Fruit fly (Drosophila melanogaster) whole organism, embryonic: ENCODE results near the gene Argk1.

Experiments used
- Asciz ChIP-seq: fragments of 200-800 bp; sonication (Bioruptor generic); optimal IDR thresholded peaks from 2 replicates; lab custom pipeline; 2017; ENCODE audit warnings: missing biosample characterization, mild to moderate bottlenecking, missing genetic modification characterization, missing genetic modification reagents
- Blimp-1 ChIP-seq: fragments of 200-800 bp; sonication (Bioruptor generic); optimal IDR thresholded peaks from 3 replicates; lab custom pipeline; 2018; ENCODE audit warnings: missing biosample characterization, missing genetic modification characterization, mild to moderate bottlenecking, moderate library complexity, missing genetic modification reagents
- CG10209 ChIP-seq: fragments of 200-800 bp; sonication (Bioruptor generic); optimal IDR thresholded peaks from 3 replicates; lab custom pipeline; 2017; ENCODE audit warnings: missing biosample characterization, mild to moderate bottlenecking, missing genetic modification characterization, missing genetic modification reagents
- CG10543 ChIP-seq: fragments of 200-800 bp; sonication (Bioruptor generic); optimal IDR thresholded peaks from 3 replicates; lab custom pipeline; 2017; ENCODE audit warnings: missing biosample characterization, mild to moderate bottlenecking, missing genetic modification characterization, moderate library complexity
- CG10565 ChIP-seq: fragments of 200-800 bp; sonication (Bioruptor generic); optimal IDR thresholded peaks from 3 replicates; lab custom pipeline; 2016; ENCODE audit warnings: missing biosample characterization, mild to moderate bottlenecking, missing genetic modification characterization
- CG12219 ChIP-seq: fragments of 200-800 bp; sonication (Bioruptor generic); optimal IDR thresholded peaks from 3 replicates; lab custom pipeline; 2018; ENCODE audit warnings: missing biosample characterization, mild to moderate bottlenecking, missing genetic modification characterization
- CG14667 ChIP-seq: fragments of 200-800 bp; sonication (Bioruptor generic); IDR thresholded peaks from 2 replicates; pipeline ENCODE4 v1.3.6; 2022; ENCODE audit warnings: missing biosample characterization, missing genetic modification characterization
- CG15479 ChIP-seq: fragments of 200-800 bp; sonication (Bioruptor generic); optimal IDR thresholded peaks from 3 replicates; lab custom pipeline; 2019; ENCODE audit warnings: missing biosample characterization, mild to moderate bottlenecking, missing genetic modification characterization, moderate library complexity
- CG16815 ChIP-seq: fragments of 200-800 bp; sonication (Bioruptor generic); optimal IDR thresholded peaks from 3 replicates; lab custom pipeline; 2017; ENCODE audit warnings: missing biosample characterization, mild to moderate bottlenecking, missing genetic modification characterization
- CG16863 ChIP-seq: fragments of 200-800 bp; sonication (Bioruptor generic); optimal IDR thresholded peaks from 3 replicates; lab custom pipeline; 2016; ENCODE audit warnings: missing biosample characterization, missing genetic modification characterization
- CG17328 ChIP-seq: fragments of 200-800 bp; sonication (Bioruptor generic); IDR thresholded peaks from 2 replicates; pipeline ENCODE4 v1.3.6; 2022; ENCODE audit warnings: missing biosample characterization, missing genetic modification characterization
- CG18599 ChIP-seq: fragments of 200-800 bp; sonication (Bioruptor generic); optimal IDR thresholded peaks from 3 replicates; lab custom pipeline; 2017; ENCODE audit warnings: missing biosample characterization, missing genetic modification characterization, mild to moderate bottlenecking, moderate library complexity, missing genetic modification reagents
- CG2889 ChIP-seq: fragments of 200-800 bp; sonication (Bioruptor generic); IDR thresholded peaks from 3 replicates; pipeline ENCODE4 v1.3.6; 2022; ENCODE audit warnings: missing biosample characterization, missing genetic modification characterization
- CG30020 ChIP-seq: fragments of 200-800 bp; optimal IDR thresholded peaks from 2 replicates; lab custom pipeline; 2019; ENCODE audit warnings: missing biosample characterization, mild to moderate bottlenecking, missing genetic modification characterization, moderate library complexity
- CG32532 ChIP-seq: fragments of 200-800 bp; sonication (Bioruptor generic); IDR thresholded peaks from 2 replicates; pipeline ENCODE4 v1.3.6; 2022; ENCODE audit warnings: missing biosample characterization, missing genetic modification characterization
- CG6254 ChIP-seq: fragments of 200-800 bp; sonication (Bioruptor generic); optimal IDR thresholded peaks from 3 replicates; lab custom pipeline; 2017; ENCODE audit warnings: mild to moderate bottlenecking, missing biosample characterization, missing genetic modification reagents, missing genetic modification characterization
- CG6854 ChIP-seq: fragments of 200-800 bp; sonication (Bioruptor generic); optimal IDR thresholded peaks from 3 replicates; lab custom pipeline; 2017; ENCODE audit warnings: missing biosample characterization, mild to moderate bottlenecking, missing genetic modification characterization
- CG7745 ChIP-seq: fragments of 200-800 bp; sonication (Bioruptor generic); optimal IDR thresholded peaks from 2 replicates; lab custom pipeline; 2018; ENCODE audit warnings: missing biosample characterization, mild to moderate bottlenecking, missing genetic modification characterization, moderate library complexity
- CG8290 ChIP-seq, 3 experiments: fragments of 200-800 bp; sonication (Bioruptor generic); optimal IDR thresholded peaks; 2 replicates each; lab custom pipeline; 2016 to 2019; ENCODE audit warnings: missing biosample characterization in 3 of 3, missing genetic modification characterization in 3 of 3, mild to moderate bottlenecking in 2 of 3, moderate library complexity in 1 of 3
- CG9215 ChIP-seq: fragments of 200-800 bp; sonication (Bioruptor generic); IDR thresholded peaks from 2 replicates; pipeline ENCODE4 v1.3.6; 2022; ENCODE audit warnings: missing biosample characterization, missing genetic modification characterization
- CG9817 ChIP-seq: fragments of 200-800 bp; sonication (Bioruptor generic); optimal IDR thresholded peaks from 2 replicates; lab custom pipeline; 2018; ENCODE audit warnings: missing biosample characterization, mild to moderate bottlenecking, missing genetic modification characterization, moderate library complexity
- Camta ChIP-seq: fragments of 200-800 bp; sonication (Bioruptor generic); optimal IDR thresholded peaks from 2 replicates; lab custom pipeline; 2016; ENCODE audit warnings: missing biosample characterization, missing genetic modification characterization
- CkIIα-i1 ChIP-seq: fragments of 200-800 bp; sonication (Bioruptor generic); IDR thresholded peaks from 2 replicates; pipeline ENCODE4 v1.3.6; 2022; ENCODE audit warnings: missing biosample characterization, missing genetic modification characterization
- Ets97D ChIP-seq: fragments of 200-800 bp; sonication (Bioruptor generic); optimal IDR thresholded peaks from 3 replicates; lab custom pipeline; 2016; ENCODE audit warnings: missing biosample characterization, missing genetic modification characterization
- Fer3 ChIP-seq: fragments of 200-800 bp; sonication (Bioruptor generic); optimal IDR thresholded peaks from 2 replicates; lab custom pipeline; 2018; ENCODE audit warnings: missing biosample characterization, mild to moderate bottlenecking, missing genetic modification characterization, moderate library complexity
- H15 ChIP-seq: fragments of 200-800 bp; sonication (Bioruptor generic); IDR thresholded peaks from 3 replicates; pipeline ENCODE4 v1.3.6; 2022; ENCODE audit warnings: missing biosample characterization, missing genetic modification characterization
- Hr51 ChIP-seq, 2 experiments: fragments of 200-800 bp; sonication (Bioruptor generic); optimal IDR thresholded peaks; 2 replicates in 1 of 2; 3 replicates in 1 of 2; lab custom pipeline; 2016 to 2018; ENCODE audit warnings: missing biosample characterization in 2 of 2, missing genetic modification characterization in 2 of 2, mild to moderate bottlenecking in 1 of 2, moderate library complexity in 1 of 2
- Jarid2 ChIP-seq: fragments of 200-800 bp; sonication (Bioruptor generic); optimal IDR thresholded peaks from 3 replicates; lab custom pipeline; 2017; ENCODE audit warnings: mild to moderate bottlenecking, missing biosample characterization, missing genetic modification reagents, missing genetic modification characterization
- MESR4 ChIP-seq: fragments of 200-800 bp; sonication (Bioruptor generic); optimal IDR thresholded peaks from 2 replicates; lab custom pipeline; 2018; ENCODE audit warnings: missing biosample characterization, mild to moderate bottlenecking, missing genetic modification characterization, moderate library complexity
- Myb ChIP-seq: fragments of 200-800 bp; sonication (Bioruptor generic); optimal IDR thresholded peaks from 2 replicates; lab custom pipeline; 2016; ENCODE audit warnings: missing biosample characterization, missing genetic modification characterization
- NC2β ChIP-seq: fragments of 200-800 bp; sonication (Bioruptor generic); optimal IDR thresholded peaks from 2 replicates; lab custom pipeline; 2016; ENCODE audit warnings: missing biosample characterization, missing genetic modification characterization
- Opbp ChIP-seq: fragments of 200-800 bp; sonication (Bioruptor generic); IDR thresholded peaks from 3 replicates; pipeline ENCODE4 v1.3.6; 2022; ENCODE audit warnings: missing biosample characterization, missing genetic modification characterization; ENCODE audit not compliant: partially characterized antibody
- Optix ChIP-seq: fragments of 200-800 bp; sonication (Bioruptor generic); IDR thresholded peaks from 3 replicates; pipeline ENCODE4 v1.3.6; 2022; ENCODE audit warnings: missing biosample characterization, missing genetic modification characterization
- Sry-δ ChIP-seq: fragments of 200-800 bp; sonication (Bioruptor generic); optimal IDR thresholded peaks from 2 replicates; lab custom pipeline; 2016; ENCODE audit warnings: missing biosample characterization, missing genetic modification characterization
- bbx ChIP-seq: fragments of 200-800 bp; sonication (Bioruptor generic); IDR thresholded peaks from 2 replicates; pipeline ENCODE4 v1.3.6; 2022; ENCODE audit warnings: missing biosample characterization, missing genetic modification characterization; ENCODE audit not compliant: partially characterized antibody
- bigmax ChIP-seq: fragments of 200-800 bp; sonication (Bioruptor generic); optimal IDR thresholded peaks from 2 replicates; lab custom pipeline; 2018; ENCODE audit warnings: missing biosample characterization, mild to moderate bottlenecking, missing genetic modification characterization
- br ChIP-seq: fragments of >200 bp; optimal IDR thresholded peaks from 2 replicates; lab custom pipeline; 2017
- dm ChIP-seq: fragments of 200-800 bp; sonication (Bioruptor generic); optimal IDR thresholded peaks from 3 replicates; lab custom pipeline; 2016; ENCODE audit warnings: missing biosample characterization, missing genetic modification characterization
- dpn ChIP-seq, 2 experiments: fragments of 200-800 bp; sonication (Bioruptor generic); optimal IDR thresholded peaks; 3 replicates each; lab custom pipeline; 2016; ENCODE audit warnings: missing biosample characterization in 2 of 2, missing genetic modification characterization in 2 of 2
- fu2 ChIP-seq: fragments of 200-800 bp; sonication (Bioruptor generic); optimal IDR thresholded peaks from 2 replicates; lab custom pipeline; 2016; ENCODE audit warnings: missing biosample characterization, missing genetic modification characterization
- hkb ChIP-seq, 2 experiments: fragments of 200-800 bp in 1 of 2; fragments of >200 bp in 1 of 2; sonication (Bioruptor generic) in 1 of 2; IDR thresholded peaks in 1 of 2; optimal IDR thresholded peaks in 1 of 2; 2 replicates each; pipeline versions ENCODE4 v1.3.6 to Lab custom; 2017 to 2022; ENCODE audit warnings: missing biosample characterization in 1 of 2, missing genetic modification characterization in 1 of 2
- kah ChIP-seq: fragments of 200-800 bp; sonication (Bioruptor generic); optimal IDR thresholded peaks from 2 replicates; lab custom pipeline; 2018; ENCODE audit warnings: missing biosample characterization, mild to moderate bottlenecking, missing genetic modification characterization
- kni ChIP-seq: fragments of 200-800 bp; sonication (Bioruptor generic); optimal IDR thresholded peaks from 3 replicates; lab custom pipeline; 2017; ENCODE audit warnings: mild to moderate bottlenecking, missing biosample characterization, missing genetic modification reagents, missing genetic modification characterization
- nom ChIP-seq: fragments of 200-800 bp; sonication (Bioruptor generic); optimal IDR thresholded peaks from 2 replicates; lab custom pipeline; 2017; ENCODE audit warnings: missing biosample characterization, missing genetic modification characterization, mild to moderate bottlenecking, moderate library complexity, missing genetic modification reagents
- org-1 ChIP-seq: fragments of 200-800 bp; sonication (Bioruptor generic); optimal IDR thresholded peaks from 2 replicates; lab custom pipeline; 2017; ENCODE audit warnings: missing biosample characterization, missing genetic modification characterization
- stc ChIP-seq: fragments of 200-800 bp; sonication (Bioruptor generic); IDR thresholded peaks from 2 replicates; pipeline ENCODE4 v1.3.6; 2022; ENCODE audit warnings: missing biosample characterization, missing genetic modification characterization
- unc-4 ChIP-seq: fragments of 200-800 bp; sonication (Bioruptor generic); IDR thresholded peaks from 2 replicates; pipeline ENCODE4 v1.3.6; 2022; ENCODE audit warnings: missing biosample characterization, missing genetic modification characterization; ENCODE audit not compliant: partially characterized antibody
- z ChIP-seq: fragments of 200-800 bp; sonication (Bioruptor generic); IDR thresholded peaks from 3 replicates; pipeline ENCODE4 v1.3.6; 2022; ENCODE audit warnings: missing biosample characterization, missing genetic modification characterization

The Argk1 gene

DNA sequence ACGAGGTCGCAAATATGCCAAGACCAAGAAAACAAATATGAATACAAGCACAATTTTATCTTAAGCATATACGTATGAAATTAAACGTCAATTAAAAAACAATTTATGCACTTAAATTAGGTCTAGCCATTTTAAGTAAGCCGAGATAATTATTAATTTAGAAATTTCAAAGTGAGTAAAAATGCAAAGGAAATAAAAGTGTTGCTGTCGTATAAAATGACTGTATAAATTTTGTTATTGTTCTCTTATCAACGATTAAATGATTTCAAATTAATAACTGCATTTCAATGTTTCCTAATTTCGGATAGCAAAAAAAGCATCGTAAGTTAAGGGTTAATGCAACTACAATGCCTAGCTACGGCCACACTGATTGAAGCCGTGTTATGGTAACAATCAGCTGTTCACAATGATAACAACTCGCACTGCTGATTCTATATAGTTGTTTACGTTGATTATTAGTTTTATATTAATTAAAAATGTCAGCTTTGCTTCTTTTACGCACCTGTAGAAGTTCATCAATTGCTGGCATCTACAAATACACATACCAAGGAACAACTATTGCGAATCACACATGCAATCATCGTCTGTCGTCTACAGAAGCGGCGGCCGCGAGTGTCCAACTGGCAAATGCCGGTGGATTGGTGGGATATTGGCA, 7.0 kb upstream of the Argk1 start, which contains the start of the genes CG4911 and CG4942 (continued):
- no peak for TF ChIP-seq CkIIα-i1 (GFP tag; lab: Robert Waterston, UW)
- TF ChIP-seq CG9817 = peak; percentile 77
- TF ChIP-seq CG18599 (GFP tag; lab: Kevin White, UChicago) = peak; percentile 63
- TF ChIP-seq CG15479 (GFP tag; lab: Kevin White, UChicago) = no peak
- no peak for TF ChIP-seq z (GFP tag; lab: Robert Waterston, UW)
- TF ChIP-seq fu2 (GFP tag; lab: Kevin White, UChicago) = peak; percentile 59
- TF ChIP-seq br (lab: Kevin White, UChicago) = no peak
- TF ChIP-seq CG16815 (GFP tag; lab: Kevin White, UChicago) = peak; percentile 69
- TF ChIP-seq Hr51 (GFP tag; optimal IDR thresholded peaks at IDR 0.05; lab: Kevin White, UChicago) = peak in 1 of 2 experiments; percentile 73
- peak; percentile 31 for TF ChIP-seq CG8290 (GFP tag; optimal IDR thresholded peaks at IDR 0.05; lab: Kevin White, UChicago)
- TF ChIP-seq CG8290 (tag; optimal IDR thresholded peaks at IDR 0.05; lab: Kevin White, UChicago) = peak in 1 of 2 experiments; percentile 55
- TF ChIP-seq CG10543 (GFP tag; lab: Kevin White, UChicago) = peak; percentile 78
- peak; percentile 63; the same call in 2 of the 3 replicates for TF ChIP-seq H15 (GFP tag; lab: Robert Waterston, UW)
- peak; percentile 41 for TF ChIP-seq CG12219 (GFP tag; lab: Kevin White, UChicago)
- TF ChIP-seq stc (GFP tag; lab: Robert Waterston, UW) = peak; percentile 9; the same call in 1 of the 2 replicates
- TF ChIP-seq Camta (GFP tag; lab: Kevin White, UChicago) = peak; percentile 76
- no peak for TF ChIP-seq Asciz (GFP tag; lab: Kevin White, UChicago)
- no peak for TF ChIP-seq bigmax (GFP tag; lab: Kevin White, UChicago)
- TF ChIP-seq Optix (GFP tag; lab: Robert Waterston, UW) = no peak
- no peak for TF ChIP-seq org-1 (GFP tag; lab: Kevin White, UChicago)
- TF ChIP-seq kni = peak; percentile 61
- peak; percentile 73 to 80 for TF ChIP-seq dpn (GFP tag; optimal IDR thresholded peaks at IDR 0.05; lab: Kevin White, UChicago)
- TF ChIP-seq CG9215 (GFP tag; lab: Robert Waterston, UW) = peak; percentile 71
- TF ChIP-seq CG30020 (tag; lab: Kevin White, UChicago) = peak; percentile 70
- TF ChIP-seq Myb (GFP tag; lab: Kevin White, UChicago) = peak; percentile 22
- TF ChIP-seq Ets97D (GFP tag; lab: Kevin White, UChicago) = no peak
- TF ChIP-seq CG16863 (GFP tag; lab: Kevin White, UChicago) = peak; percentile 67
- TF ChIP-seq dm (GFP tag; lab: Kevin White, UChicago) = peak; percentile 18
- no peak for TF ChIP-seq Jarid2 (GFP tag; lab: Kevin White, UChicago)
- peak; percentile 33 for TF ChIP-seq Sry-δ (GFP tag; lab: Kevin White, UChicago)
- no peak for TF ChIP-seq unc-4 (GFP tag; lab: Robert Waterston, UW)
- no peak for TF ChIP-seq kah
- TF ChIP-seq CG14667 = peak; percentile 61
- TF ChIP-seq bbx = no peak
- peak; percentile 83 for TF ChIP-seq CG32532 (GFP tag; lab: Robert Waterston, UW)
- peak; percentile 62 for TF ChIP-seq Fer3 (tag; lab: Kevin White, UChicago)
- TF ChIP-seq Blimp-1 (GFP tag; lab: Kevin White, UChicago) = peak; percentile 48
- peak; percentile 50 for TF ChIP-seq CG17328 (GFP tag; lab: Robert Waterston, UW)
- TF ChIP-seq CG6854 = no peak
- no peak for TF ChIP-seq Opbp (GFP tag; lab: Robert Waterston, UW)
- TF ChIP-seq CG2889 (GFP tag; lab: Robert Waterston, UW) = 0 out of 3 replicates have a peak, but pooled peaks have one; percentile 6
- no peak for TF ChIP-seq nom (GFP tag; lab: Kevin White, UChicago)
- TF ChIP-seq NC2β (GFP tag; lab: Kevin White, UChicago) = peak; percentile 70
- no peak for TF ChIP-seq CG6254 (GFP tag; lab: Kevin White, UChicago)
- TF ChIP-seq hkb (optimal IDR thresholded peaks at IDR 0.05; lab: Kevin White, UChicago) = no peak
- peak; percentile 24; the same call in 1 of the 2 replicates for TF ChIP-seq hkb (GFP tag; IDR thresholded peaks at IDR 0.05; lab: Robert Waterston, UW)
- no peak for TF ChIP-seq CG10565 (GFP tag; lab: Kevin White, UChicago)
- TF ChIP-seq MESR4 (GFP tag; lab: Kevin White, UChicago) = no peak
- no peak for TF ChIP-seq CG7745
- peak; percentile 64 for TF ChIP-seq CG10209
